Fruit fly (Drosophila melanogaster) whole organism: ENCODE results near the gene Grx5.

Source experiments
- CG8478 ChIP-seq: fragments of >200 bp; optimal IDR thresholded peaks from 2 replicates; lab custom pipeline; 2018; ENCODE audit warnings: inconsistent platforms
- Dll ChIP-seq: fragments of >200 bp; optimal IDR thresholded peaks from 2 replicates; lab custom pipeline; 2017
- EcR ChIP-seq, 2 experiments: fragments of >200 bp; optimal IDR thresholded peaks; 2 replicates each; lab custom pipeline; 2017; ENCODE audit warnings: missing biosample characterization in 2 of 2, missing genetic modification characterization in 2 of 2, missing genetic modification reagents in 2 of 2
- pan ChIP-seq: fragments of >200 bp; optimal IDR thresholded peaks from 2 replicates; lab custom pipeline; 2017
- psq ChIP-seq: fragments of >200 bp; optimal IDR thresholded peaks from 2 replicates; lab custom pipeline; 2017
- usp ChIP-seq: fragments of >200 bp; optimal IDR thresholded peaks from 2 replicates; lab custom pipeline; 2017; ENCODE audit warnings: missing biosample characterization, missing genetic modification characterization, mixed read lengths

Gene Grx5

DNA sequence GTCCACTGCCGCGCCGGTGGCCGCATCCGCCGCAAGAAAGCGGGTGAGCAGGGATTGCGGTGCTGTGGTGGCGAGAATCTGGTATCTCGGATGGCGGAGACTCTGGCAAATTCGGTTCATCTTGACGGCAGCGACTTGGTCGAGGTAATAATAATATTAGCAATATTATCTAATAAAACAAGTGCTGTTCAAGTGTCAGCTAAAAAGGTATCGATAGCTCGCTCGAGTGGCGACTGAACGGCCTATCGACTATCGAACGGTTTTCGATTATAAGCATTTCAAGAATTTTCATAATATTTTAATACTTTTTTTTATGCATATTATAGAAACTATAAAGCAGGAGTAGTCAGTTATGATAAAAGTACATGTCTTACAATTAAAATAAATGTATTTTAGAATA, at the start of gene Grx5:
Grx5 (minus strand) TSS at position 216 of the 400 bp plus-strand sequence.
- no peak for TF ChIP-seq usp (GFP tag; lab: Kevin White, UChicago)
- no peak for TF ChIP-seq Dll
- no peak for TF ChIP-seq pan (lab: Kevin White, UChicago)
- no peak for TF ChIP-seq psq (lab: Kevin White, UChicago)
- no peak for TF ChIP-seq CG8478 (lab: Kevin White, UChicago)
- TF ChIP-seq EcR (GFP tag; optimal IDR thresholded peaks at IDR 0.05; lab: Kevin White, UChicago), result no peak

dm6 chrX:14885554-14885953, 47.6 kb upstream of the Grx5 start:
- no peak for TF ChIP-seq psq (lab: Kevin White, UChicago)
- no peak for TF ChIP-seq Dll
- no peak for TF ChIP-seq pan (lab: Kevin White, UChicago)
- TF ChIP-seq usp (GFP tag; lab: Kevin White, UChicago), result no peak
- no peak for TF ChIP-seq CG8478 (lab: Kevin White, UChicago)
- no peak for TF ChIP-seq EcR (GFP tag; optimal IDR thresholded peaks at IDR 0.05; lab: Kevin White, UChicago)

DNA sequence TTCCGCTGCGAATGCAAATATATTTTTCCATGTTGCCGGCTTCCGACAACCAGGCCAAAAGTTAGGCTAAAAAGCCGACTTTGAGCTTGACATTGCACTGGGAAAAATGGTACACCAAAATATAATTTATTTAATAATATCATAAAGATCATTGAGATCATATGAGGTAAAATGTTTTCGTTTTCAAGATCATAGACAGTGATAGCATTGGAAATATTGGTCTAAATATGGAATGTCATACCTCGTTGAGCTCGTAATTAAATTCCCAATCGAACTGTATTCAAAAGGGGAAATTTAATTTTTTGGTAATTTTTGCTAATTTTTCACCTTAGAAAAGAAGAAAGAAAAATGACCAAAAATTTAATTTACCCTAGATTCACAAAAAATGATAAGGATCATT, 46.0 kb upstream of the Grx5 start:
- TF ChIP-seq EcR (GFP tag; optimal IDR thresholded peaks at IDR 0.05; lab: Kevin White, UChicago), result no peak
- TF ChIP-seq Dll, result no peak
- TF ChIP-seq CG8478 (lab: Kevin White, UChicago), result no peak
- TF ChIP-seq psq (lab: Kevin White, UChicago), result no peak
- no peak for TF ChIP-seq pan (lab: Kevin White, UChicago)
- TF ChIP-seq usp (GFP tag; lab: Kevin White, UChicago), result no peak

DNA sequence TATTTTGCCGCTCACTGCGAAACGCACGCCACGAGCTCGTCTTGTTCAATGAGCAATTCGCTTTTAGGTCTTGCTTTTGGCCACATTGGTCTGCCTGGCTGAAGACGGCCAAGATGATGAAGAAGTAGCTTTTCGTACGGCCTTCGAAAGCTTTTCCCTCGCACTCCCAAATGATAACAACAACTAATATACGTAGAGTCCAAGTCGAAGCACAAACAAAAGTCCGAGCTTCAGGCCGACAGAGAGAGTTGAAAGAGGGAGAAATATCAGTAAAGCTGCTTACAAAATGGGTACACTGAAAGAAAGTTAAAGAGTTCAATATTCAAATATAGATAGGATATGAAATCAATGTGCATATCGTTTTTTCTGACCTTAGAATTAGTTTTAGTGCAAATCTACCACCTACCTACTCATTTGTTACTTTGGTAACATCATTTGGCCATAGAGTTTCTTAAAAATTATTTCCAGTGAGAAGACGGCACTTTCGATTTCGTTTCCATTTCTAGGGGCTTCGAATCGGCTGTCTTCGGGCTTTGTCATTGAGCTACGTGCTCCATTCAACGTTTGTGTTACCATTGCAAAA, 44.6 kb upstream of the Grx5 start, which contains the start of the genes CG45064 and CG45065:
CG45064 (minus strand) TSS at position 51 of the 583 bp plus-strand sequence.
CG45065 (minus strand) TSS at position 51 of the 583 bp plus-strand sequence.
- no peak for TF ChIP-seq pan (lab: Kevin White, UChicago)
- no peak for TF ChIP-seq EcR (GFP tag; optimal IDR thresholded peaks at IDR 0.05; lab: Kevin White, UChicago)
- no peak for TF ChIP-seq Dll

DNA sequence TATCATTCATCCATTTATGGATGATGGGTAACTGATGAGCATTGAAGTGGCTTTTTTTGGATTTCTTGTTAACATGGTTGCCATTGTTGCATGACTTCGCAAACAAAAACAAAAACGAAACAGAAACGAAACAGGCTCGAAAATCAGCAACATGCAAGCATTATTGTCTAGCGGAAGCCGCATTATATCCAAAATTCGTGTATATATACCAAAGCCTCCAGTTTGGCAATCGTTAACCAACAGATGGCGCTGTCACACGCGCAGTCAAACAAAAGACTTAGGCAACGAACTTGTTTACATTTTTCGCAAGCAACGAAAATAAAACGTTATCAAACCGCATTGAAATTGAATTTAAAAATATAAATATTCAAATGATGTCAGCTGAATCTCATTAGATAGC, 40.9 kb upstream of the Grx5 start:
- TF ChIP-seq Dll, result no peak
- TF ChIP-seq pan (lab: Kevin White, UChicago), result no peak
- no peak for TF ChIP-seq EcR (GFP tag; optimal IDR thresholded peaks at IDR 0.05; lab: Kevin White, UChicago)
- TF ChIP-seq usp (GFP tag; lab: Kevin White, UChicago), result no peak
- TF ChIP-seq psq (lab: Kevin White, UChicago), result no peak

- TF ChIP-seq usp (GFP tag; lab: Kevin White, UChicago) (no peak), Dll (no peak), pan (lab: Kevin White, UChicago) (no peak), psq (lab: Kevin White, UChicago) (no peak), CG8478 (lab: Kevin White, UChicago) (no peak), EcR (GFP tag; optimal IDR thresholded peaks at IDR 0.05; lab: Kevin White, UChicago) (no peak)
Observed at dm6 chrX:14871028-14871427, 33.0 kb upstream of the Grx5 start, which contains the start of gene CG9518. TSS of gene CG9518 (minus strand) at chrX:14871181.

DNA sequence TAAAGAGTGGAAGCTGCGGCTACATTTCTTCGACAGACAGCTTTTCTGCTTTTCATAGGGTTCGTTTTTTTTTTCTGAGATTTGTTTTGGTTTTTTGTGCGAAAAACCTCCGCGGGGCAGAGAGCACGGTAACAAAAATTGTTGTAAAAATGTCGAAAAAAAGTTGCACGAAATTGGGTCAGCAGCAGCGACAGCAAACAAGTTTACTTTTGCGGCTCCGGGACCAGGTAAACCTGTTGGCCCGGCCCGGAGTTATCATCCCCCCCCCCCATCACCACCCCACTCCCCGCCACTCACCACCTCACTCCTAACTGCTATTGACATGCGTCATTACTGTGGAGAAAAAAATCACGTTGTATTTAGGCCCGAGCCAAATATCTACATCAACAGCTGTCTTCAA, 30.4 kb upstream of the Grx5 start:
- no peak for TF ChIP-seq CG8478 (lab: Kevin White, UChicago)
- no peak for TF ChIP-seq pan (lab: Kevin White, UChicago)
- TF ChIP-seq Dll, result no peak
- no peak for TF ChIP-seq usp (GFP tag; lab: Kevin White, UChicago)
- no peak for TF ChIP-seq psq (lab: Kevin White, UChicago)
- no peak for TF ChIP-seq EcR (GFP tag; optimal IDR thresholded peaks at IDR 0.05; lab: Kevin White, UChicago)

- TF ChIP-seq pan (lab: Kevin White, UChicago), result no peak
- no peak for TF ChIP-seq usp (GFP tag; lab: Kevin White, UChicago)
- no peak for TF ChIP-seq EcR (GFP tag; optimal IDR thresholded peaks at IDR 0.05; lab: Kevin White, UChicago)
- TF ChIP-seq psq (lab: Kevin White, UChicago), result no peak
Observed at dm6 chrX:14866911-14867310, 28.9 kb upstream of the Grx5 start.

DNA sequence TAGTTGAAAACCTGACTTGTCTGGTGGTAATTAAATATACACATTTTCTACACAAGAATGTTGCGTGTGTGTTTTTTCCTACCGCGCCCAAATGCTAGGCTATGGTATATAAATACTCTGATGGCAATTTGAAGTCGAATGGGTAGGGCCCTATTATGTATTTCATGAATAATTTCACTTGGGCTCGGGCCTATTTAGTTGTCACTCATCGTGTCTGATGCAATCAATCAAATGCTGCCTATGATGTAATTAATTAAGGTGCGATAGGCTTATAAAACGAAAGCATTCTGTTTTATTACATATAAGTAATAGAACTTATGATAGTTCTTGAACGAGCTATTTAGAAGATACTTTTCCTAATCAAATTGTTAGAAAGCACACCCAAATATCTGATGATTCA, 24.5 kb upstream of the Grx5 start:
- no peak for TF ChIP-seq psq (lab: Kevin White, UChicago)
- no peak for TF ChIP-seq EcR (GFP tag; optimal IDR thresholded peaks at IDR 0.05; lab: Kevin White, UChicago)
- no peak for TF ChIP-seq usp (GFP tag; lab: Kevin White, UChicago)
- TF ChIP-seq pan (lab: Kevin White, UChicago), result no peak
- TF ChIP-seq CG8478 (lab: Kevin White, UChicago), result no peak
- no peak for TF ChIP-seq Dll

- TF ChIP-seq usp (GFP tag; lab: Kevin White, UChicago), result no peak
- no peak for TF ChIP-seq pan (lab: Kevin White, UChicago)
- no peak for TF ChIP-seq CG8478 (lab: Kevin White, UChicago)
- no peak for TF ChIP-seq psq (lab: Kevin White, UChicago)
- TF ChIP-seq EcR (GFP tag; optimal IDR thresholded peaks at IDR 0.05; lab: Kevin White, UChicago), result no peak
- no peak for TF ChIP-seq Dll
Observed at dm6 chrX:14858951-14859350, 21.0 kb upstream of the Grx5 start, which contains the start of gene CG46399. TSS of gene CG46399 (plus strand) at chrX:14859251.

DNA sequence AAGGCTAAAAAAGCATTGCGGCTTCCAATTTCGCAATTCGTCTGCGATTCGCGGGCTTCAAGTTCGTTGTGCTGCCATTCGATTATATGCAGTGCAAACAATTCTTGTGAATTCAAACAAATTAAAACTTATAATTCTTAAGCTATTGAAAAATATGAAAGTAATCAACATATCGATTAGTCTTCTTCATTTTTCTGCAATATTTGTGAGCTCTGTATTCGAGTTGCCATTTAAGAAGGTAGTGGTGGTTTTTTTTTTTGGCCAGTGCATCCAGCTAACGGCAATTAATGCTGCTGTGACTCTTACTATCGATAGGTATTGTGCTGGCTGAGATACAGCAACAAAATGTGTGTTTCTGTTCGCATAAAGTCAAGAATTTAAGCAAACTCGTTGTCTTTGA, 19.9 kb upstream of the Grx5 start:
- TF ChIP-seq EcR (GFP tag; optimal IDR thresholded peaks at IDR 0.05; lab: Kevin White, UChicago), result no peak
- no peak for TF ChIP-seq Dll
- TF ChIP-seq pan (lab: Kevin White, UChicago), result no peak
- TF ChIP-seq usp (GFP tag; lab: Kevin White, UChicago), result no peak
- no peak for TF ChIP-seq psq (lab: Kevin White, UChicago)
- TF ChIP-seq CG8478 (lab: Kevin White, UChicago), result no peak

DNA sequence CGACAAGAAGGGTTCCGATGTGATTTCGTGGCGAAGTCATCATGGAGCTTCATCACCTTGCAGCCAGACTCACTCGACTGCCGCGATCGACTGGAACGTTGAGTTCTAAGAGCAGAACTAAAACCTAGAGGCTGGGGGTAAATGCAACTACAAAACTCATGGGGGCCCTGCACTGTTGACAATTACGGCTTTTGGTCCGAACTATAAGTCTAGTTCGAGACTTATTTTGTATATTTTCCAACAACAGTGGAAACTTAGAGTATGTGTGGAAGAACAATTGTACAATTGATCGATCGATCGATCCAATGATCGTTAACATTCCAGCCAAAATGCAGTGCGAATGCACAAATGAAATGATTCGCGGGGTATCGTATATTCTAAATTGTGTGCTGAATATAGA, 18.3 kb upstream of the Grx5 start, which contains the start of gene CG9519:
CG9519 (minus strand) TSS at position 101 of the 400 bp plus-strand sequence.
- TF ChIP-seq usp (GFP tag; lab: Kevin White, UChicago) (no peak), CG8478 (lab: Kevin White, UChicago) (no peak), pan (lab: Kevin White, UChicago) (no peak), Dll (no peak), EcR (GFP tag; optimal IDR thresholded peaks at IDR 0.05; lab: Kevin White, UChicago) (no peak), psq (lab: Kevin White, UChicago) (no peak)
